Worm (Caenorhabditis elegans) whole organism, young adult: ENCODE measurements around the gene glod-4.

ENCODE experiments used
- B0035.1 ChIP-seq: sonication (generic microtip); optimal IDR thresholded peaks from 2 replicates; lab custom pipeline; 2016; ENCODE audit warnings: missing genetic modification characterization, mild to moderate bottlenecking, missing compliant biosample characterization, missing genotype, missing genetic modification reagents
- B0261.1 ChIP-seq: sonication (generic microtip); optimal IDR thresholded peaks from 2 replicates; lab custom pipeline; 2016; ENCODE audit warnings: mild to moderate bottlenecking, missing genetic modification characterization, moderate library complexity, missing compliant biosample characterization
- F22D6.2 ChIP-seq: sonication (generic microtip); optimal IDR thresholded peaks from 2 replicates; lab custom pipeline; 2016; ENCODE audit warnings: mild to moderate bottlenecking, missing genetic modification characterization, missing compliant biosample characterization
- F23B12.7 ChIP-seq: sonication (generic microtip); optimal IDR thresholded peaks from 2 replicates; lab custom pipeline; 2017; ENCODE audit warnings: missing genetic modification characterization, mild to moderate bottlenecking, missing compliant biosample characterization, antibody characterized with exemption, moderate library complexity; ENCODE audit not compliant: insufficient read depth
- F39B2.1 ChIP-seq: fragments of 200-800 bp; sonication (Bioruptor generic); IDR thresholded peaks from 2 replicates; pipeline ENCODE4 v1.3.6; 2022; ENCODE audit warnings: missing genetic modification reagents, missing genetic modification characterization, missing compliant biosample characterization
- F52B5.7 ChIP-seq: sonication (generic microtip); optimal IDR thresholded peaks from 2 replicates; lab custom pipeline; 2016; ENCODE audit warnings: mild to moderate bottlenecking, missing genetic modification characterization, missing compliant biosample characterization
- F55B11.4 ChIP-seq: sonication (generic microtip); optimal IDR thresholded peaks from 2 replicates; lab custom pipeline; 2016; ENCODE audit warnings: missing compliant biosample characterization, missing genetic modification characterization, borderline replicate concordance; ENCODE audit not compliant: insufficient read depth
- K12H6.12 ChIP-seq: fragments of 200-800 bp; sonication (Bioruptor generic); optimal IDR thresholded peaks from 2 replicates; lab custom pipeline; 2018; ENCODE audit warnings: mild to moderate bottlenecking, missing genetic modification characterization, missing compliant biosample characterization
- T07F8.4 ChIP-seq: sonication (generic microtip); optimal IDR thresholded peaks from 2 replicates; lab custom pipeline; 2016; ENCODE audit warnings: mild to moderate bottlenecking, missing genetic modification characterization, moderate library complexity, missing compliant biosample characterization
- Y53F4B.3 ChIP-seq: fragments of 200-800 bp; sonication (Bioruptor generic); IDR thresholded peaks from 2 replicates; pipeline ENCODE4 v1.3.6; 2022; ENCODE audit warnings: missing genetic modification reagents, missing genetic modification characterization, missing compliant biosample characterization
- Y79H2A.3 ChIP-seq: fragments of 200-800 bp; sonication (Bioruptor generic); conservative IDR thresholded peaks from 2 replicates; pipeline ENCODE4 v1.3.6; 2022; ENCODE audit warnings: missing genetic modification reagents, missing genetic modification characterization, missing compliant biosample characterization
- Y95B8A.8 ChIP-seq: fragments of 200-800 bp; sonication (Bioruptor generic); IDR thresholded peaks from 2 replicates; pipeline ENCODE4 v1.3.6; 2022; ENCODE audit warnings: missing genetic modification reagents, missing genetic modification characterization, missing compliant biosample characterization
- attf-3 ChIP-seq: fragments of 200-800 bp; sonication (Bioruptor generic); conservative IDR thresholded peaks from 2 replicates; pipeline ENCODE4 v1.3.6; 2022; ENCODE audit warnings: missing genetic modification reagents, missing genetic modification characterization, missing compliant biosample characterization
- attf-5 ChIP-seq: fragments of 200-800 bp; sonication (Bioruptor generic); optimal IDR thresholded peaks from 2 replicates; lab custom pipeline; 2018; ENCODE audit warnings: mild to moderate bottlenecking, missing genetic modification characterization, missing compliant biosample characterization
- attf-6 ChIP-seq: fragments of 200-800 bp; sonication (Bioruptor generic); IDR thresholded peaks from 2 replicates; pipeline ENCODE4 v1.3.6; 2022; ENCODE audit warnings: missing genetic modification reagents, missing genetic modification characterization, missing compliant biosample characterization
- cebp-1 ChIP-seq, 2 experiments: fragments of 200-800 bp in 1 of 2; sonication (Bioruptor generic) in 1 of 2; sonication (generic microtip) in 1 of 2; IDR thresholded peaks in 1 of 2; optimal IDR thresholded peaks in 1 of 2; 2 replicates each; pipeline versions ENCODE4 v1.3.6 to Lab custom; 2017 to 2022; ENCODE audit warnings: missing compliant biosample characterization in 2 of 2, missing genetic modification characterization in 2 of 2, mild to moderate bottlenecking in 1 of 2, missing genetic modification reagents in 1 of 2, moderate library complexity in 1 of 2
- ceh-100 ChIP-seq: fragments of 200-800 bp; sonication (Bioruptor generic); IDR thresholded peaks from 2 replicates; pipeline ENCODE4 v1.3.6; 2022; ENCODE audit warnings: missing genetic modification reagents, missing genetic modification characterization, missing compliant biosample characterization
- ceh-27 ChIP-seq: fragments of 200-800 bp; sonication (Bioruptor generic); optimal IDR thresholded peaks from 2 replicates; lab custom pipeline; 2018; ENCODE audit warnings: mild to moderate bottlenecking, missing genetic modification characterization, moderate library complexity, missing compliant biosample characterization
- ceh-79 ChIP-seq: sonication (generic microtip); optimal IDR thresholded peaks from 2 replicates; lab custom pipeline; 2017; ENCODE audit warnings: mild to moderate bottlenecking, missing genetic modification characterization, missing compliant biosample characterization
- chd-7 ChIP-seq: sonication (generic microtip); optimal IDR thresholded peaks from 2 replicates; lab custom pipeline; 2016; ENCODE audit warnings: mild to moderate bottlenecking, missing genetic modification characterization, moderate library complexity, missing compliant biosample characterization
- dpff-1 ChIP-seq: sonication (generic microtip); optimal IDR thresholded peaks from 2 replicates; lab custom pipeline; 2017; ENCODE audit warnings: mild to moderate bottlenecking, missing genetic modification characterization, missing compliant biosample characterization
- dpl-1 ChIP-seq: fragments of 150-350 bp; optimal IDR thresholded peaks from 2 replicates; lab custom pipeline; 2014; ENCODE audit warnings: missing biosample characterization, missing genetic modification reagents, missing genetic modification characterization
- efl-1 ChIP-seq: fragments of 150-350 bp; optimal IDR thresholded peaks from 2 replicates; lab custom pipeline; 2014; ENCODE audit warnings: missing biosample characterization, missing genetic modification reagents, missing genetic modification characterization
- ekl-4 ChIP-seq: fragments of 200-800 bp; sonication (Bioruptor generic); IDR thresholded peaks from 2 replicates; pipeline ENCODE4 v1.3.6; 2022; ENCODE audit warnings: missing genetic modification reagents, missing genetic modification characterization, missing compliant biosample characterization
- gei-17 ChIP-seq: fragments of 200-800 bp; sonication (Bioruptor generic); optimal IDR thresholded peaks from 2 replicates; lab custom pipeline; 2018; ENCODE audit warnings: mild to moderate bottlenecking, missing genetic modification characterization, missing compliant biosample characterization
- hlh-12 ChIP-seq: sonication (generic microtip); optimal IDR thresholded peaks from 2 replicates; lab custom pipeline; 2016; ENCODE audit warnings: missing genetic modification characterization, missing compliant biosample characterization
- lag-1 ChIP-seq: fragments of 200-800 bp; sonication (Bioruptor generic); IDR thresholded peaks from 2 replicates; pipeline ENCODE4 v1.3.6; 2022; ENCODE audit warnings: missing genetic modification reagents, missing genetic modification characterization, missing compliant biosample characterization
- let-607 ChIP-seq, 2 experiments: fragments of 200-800 bp in 1 of 2; sonication (Bioruptor generic) in 1 of 2; sonication (generic microtip) in 1 of 2; optimal IDR thresholded peaks; 2 replicates each; lab custom pipeline; 2016 to 2018; ENCODE audit warnings: mild to moderate bottlenecking in 2 of 2, missing compliant biosample characterization in 2 of 2, missing genetic modification characterization in 2 of 2, moderate library complexity in 2 of 2, missing genotype in 1 of 2
- lin-26 ChIP-seq: fragments of 200-800 bp; sonication (Bioruptor generic); IDR thresholded peaks from 2 replicates; pipeline ENCODE4 v1.3.6; 2022; ENCODE audit warnings: missing genetic modification reagents, missing genetic modification characterization, missing compliant biosample characterization
- lsl-1 ChIP-seq: fragments of 200-800 bp; sonication (Bioruptor generic); optimal IDR thresholded peaks from 2 replicates; lab custom pipeline; 2018; ENCODE audit warnings: mild to moderate bottlenecking, missing genetic modification characterization, moderate library complexity, missing compliant biosample characterization
- lsy-27 ChIP-seq: sonication (generic microtip); optimal IDR thresholded peaks from 2 replicates; lab custom pipeline; 2017; ENCODE audit warnings: missing genetic modification characterization, mild to moderate bottlenecking, missing compliant biosample characterization, antibody characterized with exemption, missing genotype, borderline replicate concordance; ENCODE audit not compliant: insufficient read depth
- madf-8 ChIP-seq: fragments of 200-800 bp; sonication (Bioruptor generic); conservative IDR thresholded peaks from 2 replicates; pipeline ENCODE4 v1.3.6; 2022; ENCODE audit warnings: missing genetic modification reagents, missing genetic modification characterization, missing compliant biosample characterization
- mcd-1 ChIP-seq: fragments of 200-800 bp; sonication (Bioruptor generic); IDR thresholded peaks from 2 replicates; pipeline ENCODE4 v1.3.6; 2022; ENCODE audit warnings: missing genetic modification reagents, missing genetic modification characterization, missing compliant biosample characterization
- nfya-2 ChIP-seq: fragments of 200-800 bp; sonication (Bioruptor generic); IDR thresholded peaks from 2 replicates; pipeline ENCODE4 v1.3.6; 2022; ENCODE audit warnings: missing genetic modification reagents, missing genetic modification characterization, missing compliant biosample characterization
- nfyb-1 ChIP-seq: fragments of 200-800 bp; sonication (Bioruptor generic); IDR thresholded peaks from 2 replicates; pipeline ENCODE4 v1.3.6; 2022; ENCODE audit warnings: missing genetic modification reagents, missing genetic modification characterization, missing compliant biosample characterization
- nhr-120 ChIP-seq: fragments of 200-800 bp; sonication (Bioruptor generic); IDR thresholded peaks from 2 replicates; pipeline ENCODE4 v1.3.6; 2022; ENCODE audit warnings: missing genetic modification characterization, missing compliant biosample characterization
- nhr-80 ChIP-seq: sonication (generic microtip); optimal IDR thresholded peaks from 2 replicates; lab custom pipeline; 2016; ENCODE audit warnings: missing genetic modification characterization, missing compliant biosample characterization
- nhr-90 ChIP-seq: sonication (generic microtip); optimal IDR thresholded peaks from 2 replicates; lab custom pipeline; 2016; ENCODE audit warnings: missing genotype, mild to moderate bottlenecking, missing genetic modification characterization, missing compliant biosample characterization
- pha-4 ChIP-seq: fragments of 150-350 bp; sonication (generic microtip); optimal IDR thresholded peaks from 2 replicates; lab custom pipeline; 2014; ENCODE audit warnings: missing biosample characterization, missing genetic modification reagents, missing genetic modification characterization
- rcor-1 ChIP-seq: fragments of 200-800 bp; sonication (Bioruptor generic); IDR thresholded peaks from 2 replicates; pipeline ENCODE4 v1.3.6; 2022; ENCODE audit warnings: missing genetic modification reagents, missing genetic modification characterization, missing compliant biosample characterization
- snpc-1.1 ChIP-seq: sonication (generic microtip); optimal IDR thresholded peaks from 2 replicates; lab custom pipeline; 2017; ENCODE audit warnings: missing genetic modification characterization, mild to moderate bottlenecking, missing compliant biosample characterization, antibody characterized with exemption, moderate library complexity, missing genotype, missing genetic modification reagents; ENCODE audit not compliant: insufficient read depth
- snpc-1.3 ChIP-seq: sonication (generic microtip); optimal IDR thresholded peaks from 2 replicates; lab custom pipeline; 2017; ENCODE audit warnings: missing genetic modification characterization, mild to moderate bottlenecking, missing compliant biosample characterization, antibody characterized with exemption, moderate library complexity, missing genotype, missing genetic modification reagents; ENCODE audit not compliant: insufficient read depth
- sptf-2 ChIP-seq: fragments of 200-800 bp; sonication (Bioruptor generic); optimal IDR thresholded peaks from 2 replicates; lab custom pipeline; 2018; ENCODE audit warnings: mild to moderate bottlenecking, missing genetic modification characterization, missing compliant biosample characterization
- tbp1 ChIP-seq: fragments of 200-800 bp; sonication (Bioruptor generic); optimal IDR thresholded peaks from 2 replicates; lab custom pipeline; 2018; ENCODE audit warnings: mild to moderate bottlenecking, missing genetic modification characterization, missing compliant biosample characterization
- zim-3 ChIP-seq: sonication (generic microtip); optimal IDR thresholded peaks from 2 replicates; lab custom pipeline; 2017; ENCODE audit warnings: mild to moderate bottlenecking, missing genetic modification characterization, moderate library complexity, missing compliant biosample characterization
- ztf-28 ChIP-seq: fragments of 200-800 bp; sonication (Bioruptor generic); IDR thresholded peaks from 2 replicates; pipeline ENCODE4 v1.3.6; 2022; ENCODE audit warnings: missing genetic modification reagents, missing genetic modification characterization, missing compliant biosample characterization
- ztf-6 ChIP-seq: fragments of 200-800 bp; sonication (Bioruptor generic); IDR thresholded peaks from 2 replicates; pipeline ENCODE4 v1.3.6; 2022; ENCODE audit warnings: missing genetic modification reagents, missing genetic modification characterization, missing compliant biosample characterization

Gene glod-4

DNA sequence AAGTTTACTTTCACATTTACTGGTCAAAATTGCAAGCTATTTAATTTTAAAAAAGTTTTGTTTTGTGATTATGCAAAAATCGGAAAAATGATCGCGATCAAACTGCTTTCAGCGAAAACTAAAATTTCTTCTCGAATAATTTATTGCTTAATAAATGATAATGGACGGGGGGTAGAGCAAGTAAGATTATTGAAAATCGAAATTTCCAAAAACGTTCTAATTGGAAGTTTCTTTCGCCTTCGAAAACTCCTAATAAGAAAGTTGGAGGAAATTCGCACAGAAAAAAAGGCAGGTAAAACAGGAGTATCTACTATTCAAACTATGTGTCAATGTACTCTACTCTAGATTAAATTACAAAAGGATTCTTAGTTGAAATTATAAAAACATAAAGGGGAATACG is 18.8 kb downstream of the glod-4 start:
- no peak for TF ChIP-seq F22D6.2 (tag; lab: Kevin White, UChicago)
- TF ChIP-seq gei-17 (GFP tag; lab: Kevin White, UChicago), result no peak
- TF ChIP-seq let-607 (tag; optimal IDR thresholded peaks at IDR 0.05; lab: Kevin White, UChicago), result peak in 1 of 2 experiments; percentile 11
- peak; percentile 77 for TF ChIP-seq snpc-1.3 (tag; lab: Kevin White, UChicago)
- no peak for TF ChIP-seq lsy-27 (tag; lab: Kevin White, UChicago)
- peak; percentile 32; the same call in 1 of the 2 replicates for TF ChIP-seq ceh-100 (GFP tag; lab: Robert Waterston, UW)
- 0 out of 2 replicates have a peak, but pooled peaks have one; percentile 44 for TF ChIP-seq Y79H2A.3 (GFP tag; lab: Robert Waterston, UW)
- TF ChIP-seq rcor-1, result no peak
- no peak for TF ChIP-seq efl-1 (GFP tag; lab: Kevin White, UChicago)
- no peak; the same call in 1 of the 2 replicates for TF ChIP-seq lin-26 (GFP tag; lab: Robert Waterston, UW)
- 0 out of 2 replicates have a peak, but pooled peaks have one; percentile 15 for TF ChIP-seq Y95B8A.8 (GFP tag; lab: Robert Waterston, UW)
- TF ChIP-seq attf-3 (GFP tag; lab: Robert Waterston, UW), result no peak
- TF ChIP-seq hlh-12 (tag; lab: Kevin White, UChicago), result no peak
- TF ChIP-seq dpl-1 (GFP tag; lab: Kevin White, UChicago), result no peak
- no peak for TF ChIP-seq F52B5.7 (tag; lab: Kevin White, UChicago)
- TF ChIP-seq nhr-90 (tag; lab: Kevin White, UChicago), result no peak
- peak; percentile 42 for TF ChIP-seq chd-7 (tag; lab: Kevin White, UChicago)
- peak; percentile 63 for TF ChIP-seq snpc-1.1 (tag; lab: Kevin White, UChicago)
- no peak for TF ChIP-seq attf-5 (GFP tag; lab: Kevin White, UChicago)
- no peak for TF ChIP-seq nhr-80 (tag; lab: Kevin White, UChicago)
- TF ChIP-seq lsl-1 (GFP tag; lab: Kevin White, UChicago), result peak; percentile 41
- TF ChIP-seq ztf-6, result no peak
- no peak for TF ChIP-seq ceh-27
- TF ChIP-seq ceh-79 (tag; lab: Kevin White, UChicago), result peak; percentile 69
- peak; percentile 47; the same call in 1 of the 2 replicates for TF ChIP-seq nfyb-1 (GFP tag; lab: Robert Waterston, UW)
- TF ChIP-seq T07F8.4 (tag; lab: Kevin White, UChicago), result no peak
- no peak for TF ChIP-seq F23B12.7 (tag; lab: Kevin White, UChicago)
- peak; percentile 13 for TF ChIP-seq dpff-1 (tag; lab: Kevin White, UChicago)
- peak; percentile 83; the same call in 1 of the 2 replicates for TF ChIP-seq nfya-2 (GFP tag; lab: Robert Waterston, UW)
- TF ChIP-seq K12H6.12 (tag; lab: Kevin White, UChicago), result no peak
- 0 out of 2 replicates have a peak, but pooled peaks have one; percentile 29 for TF ChIP-seq attf-6 (GFP tag; lab: Robert Waterston, UW)
- peak; percentile 70 for TF ChIP-seq ekl-4
- no peak for TF ChIP-seq pha-4 (tag; lab: Kevin White, UChicago)
- no peak for TF ChIP-seq sptf-2
- peak; percentile 9; the same call in 1 of the 2 replicates for TF ChIP-seq F39B2.1 (GFP tag; lab: Robert Waterston, UW)
- TF ChIP-seq B0261.1 (tag; lab: Kevin White, UChicago), result no peak
- TF ChIP-seq mcd-1 (GFP tag; lab: Robert Waterston, UW), result no peak
- no peak for TF ChIP-seq Y53F4B.3
- peak; percentile 47 for TF ChIP-seq tbp1
- no peak for TF ChIP-seq ztf-28 (GFP tag; lab: Robert Waterston, UW)
- no peak for TF ChIP-seq cebp-1 (GFP tag; IDR thresholded peaks at IDR 0.05; lab: Robert Waterston, UW)
- TF ChIP-seq cebp-1 (tag; optimal IDR thresholded peaks at IDR 0.05; lab: Kevin White, UChicago), result peak; percentile 41
- no peak for TF ChIP-seq nhr-120 (GFP tag; lab: Robert Waterston, UW)
- peak; percentile 63 for TF ChIP-seq zim-3
- no peak for TF ChIP-seq madf-8 (GFP tag; lab: Robert Waterston, UW)
- TF ChIP-seq F55B11.4, result no peak
- no peak for TF ChIP-seq lag-1 (GFP tag; lab: Robert Waterston, UW)
- TF ChIP-seq B0035.1 (tag; lab: Kevin White, UChicago), result no peak
